Fruit fly (Drosophila melanogaster) whole organism, wandering third instar larva: Measurements from ENCODE around the gene CG12084.

Source experiments
- Abd-B ChIP-seq: fragments of >200 bp; optimal IDR thresholded peaks from 2 replicates; lab custom pipeline; 2017; ENCODE audit warnings: missing biosample characterization, missing genetic modification characterization
- CG32264 ChIP-seq: fragments of 200-800 bp; sonication (Bioruptor generic); optimal IDR thresholded peaks from 2 replicates; lab custom pipeline; 2016; ENCODE audit warnings: missing biosample characterization, missing genetic modification characterization
- CG9705 ChIP-seq: fragments of 200-800 bp; sonication (Bioruptor generic); optimal IDR thresholded peaks from 2 replicates; lab custom pipeline; 2018; ENCODE audit warnings: missing biosample characterization, mild to moderate bottlenecking, missing genetic modification characterization
- CrebA ChIP-seq: fragments of 200-800 bp; sonication (Bioruptor generic); optimal IDR thresholded peaks from 2 replicates; lab custom pipeline; 2016; ENCODE audit warnings: missing biosample characterization, mild to moderate bottlenecking, missing genetic modification characterization, borderline replicate concordance
- Dfd ChIP-seq: fragments of >200 bp; optimal IDR thresholded peaks from 2 replicates; lab custom pipeline; 2017; ENCODE audit warnings: missing biosample characterization, missing genetic modification characterization
- Dif ChIP-seq: fragments of 200-275, 200-300 bp; sonication (Bioruptor generic); optimal IDR thresholded peaks from 2 replicates; lab custom pipeline; 2018; ENCODE audit warnings: missing biosample characterization, missing genetic modification characterization; ENCODE audit not compliant: partially characterized antibody
- GATAd ChIP-seq: sonication (Bioruptor generic); optimal IDR thresholded peaks from 2 replicates; lab custom pipeline; 2016; ENCODE audit warnings: missing biosample characterization, missing genetic modification characterization
- HLH106 ChIP-seq: fragments of 200-800 bp; optimal IDR thresholded peaks from 3 replicates; lab custom pipeline; 2019; ENCODE audit warnings: missing biosample characterization, mild to moderate bottlenecking, missing genetic modification characterization, moderate library complexity
- Hnf4 ChIP-seq: fragments of 200-800 bp; sonication (Bioruptor generic); optimal IDR thresholded peaks from 2 replicates; lab custom pipeline; 2016; ENCODE audit warnings: missing biosample characterization, mild to moderate bottlenecking, missing genetic modification characterization
- Hr78 ChIP-seq: fragments of >200 bp; optimal IDR thresholded peaks from 2 replicates; lab custom pipeline; 2017; ENCODE audit warnings: missing biosample characterization, missing genetic modification characterization
- Hr83 ChIP-seq: fragments of 200-300 bp; sonication (Bioruptor generic); optimal IDR thresholded peaks from 2 replicates; lab custom pipeline; 2016; ENCODE audit warnings: missing biosample characterization, mild to moderate bottlenecking, missing genetic modification characterization, moderate library complexity; ENCODE audit not compliant: poor library complexity, severe bottlenecking
- Jra ChIP-seq: sonication (Bioruptor generic); optimal IDR thresholded peaks from 2 replicates; lab custom pipeline; 2016; ENCODE audit warnings: missing biosample characterization, missing genetic modification characterization
- Mio ChIP-seq: sonication (Bioruptor generic); optimal IDR thresholded peaks from 2 replicates; lab custom pipeline; 2016; ENCODE audit warnings: missing biosample characterization, missing genetic modification characterization
- Myc ChIP-seq: fragments of >200 bp; optimal IDR thresholded peaks from 2 replicates; lab custom pipeline; 2017
- N ChIP-seq: fragments of >200 bp; optimal IDR thresholded peaks from 2 replicates; lab custom pipeline; 2018; ENCODE audit warnings: missing biosample characterization, missing external identifiers, missing genetic modification characterization
- OdsH ChIP-seq: fragments of 200-800 bp; sonication (Bioruptor generic); optimal IDR thresholded peaks from 2 replicates; lab custom pipeline; 2016; ENCODE audit warnings: missing biosample characterization, mild to moderate bottlenecking, missing genetic modification characterization
- Rel ChIP-seq, 2 experiments: fragments of 200-800 bp; sonication (Bioruptor generic) in 1 of 2; optimal IDR thresholded peaks; 2 replicates in 1 of 2; 3 replicates in 1 of 2; lab custom pipeline; 2016 to 2019; ENCODE audit warnings: mild to moderate bottlenecking in 2 of 2, missing biosample characterization in 2 of 2, missing genetic modification characterization in 2 of 2, moderate library complexity in 1 of 2
- Sp1 ChIP-seq: fragments of 200-800 bp; sonication (Bioruptor generic); optimal IDR thresholded peaks from 3 replicates; lab custom pipeline; 2019; ENCODE audit warnings: missing biosample characterization, mild to moderate bottlenecking, missing genetic modification characterization, moderate library complexity
- Vsx2 ChIP-seq: fragments of 200-300, 225-300 bp; sonication (Bioruptor generic); optimal IDR thresholded peaks from 2 replicates; lab custom pipeline; 2018; ENCODE audit warnings: missing biosample characterization, missing genetic modification characterization; ENCODE audit not compliant: partially characterized antibody
- br ChIP-seq: fragments of 200-800 bp; sonication (Bioruptor generic); optimal IDR thresholded peaks from 2 replicates; lab custom pipeline; 2016; ENCODE audit warnings: missing biosample characterization, missing genetic modification characterization
- brk ChIP-seq: fragments of 200-800 bp; sonication (Bioruptor generic); optimal IDR thresholded peaks from 2 replicates; lab custom pipeline; 2016; ENCODE audit warnings: missing biosample characterization, mild to moderate bottlenecking, missing genetic modification characterization
- dl ChIP-seq, 2 experiments: fragments of 175-275, 200-275 bp in 1 of 2; fragments of 200-275 bp in 1 of 2; sonication (Bioruptor generic); optimal IDR thresholded peaks; lab custom pipeline; 2018; ENCODE audit warnings: mild to moderate bottlenecking in 2 of 2, missing biosample characterization in 2 of 2, missing genetic modification characterization in 2 of 2, moderate library complexity in 2 of 2; ENCODE audit not compliant: partially characterized antibody in 2 of 2, insufficient read depth in 1 of 2
- dmrt93B ChIP-seq: fragments of 200-800 bp; sonication (Bioruptor generic); optimal IDR thresholded peaks from 2 replicates; lab custom pipeline; 2018; ENCODE audit warnings: missing biosample characterization, mild to moderate bottlenecking, missing genetic modification characterization
- dsf ChIP-seq: sonication (Bioruptor generic); optimal IDR thresholded peaks from 2 replicates; lab custom pipeline; 2016; ENCODE audit warnings: missing biosample characterization, missing genetic modification characterization, borderline replicate concordance
- ey ChIP-seq: fragments of 200-800 bp; sonication (Bioruptor generic); optimal IDR thresholded peaks from 2 replicates; lab custom pipeline; 2016; ENCODE audit warnings: missing biosample characterization, missing genetic modification characterization
- foxo ChIP-seq, 2 experiments: fragments of 200-800 bp; sonication (Bioruptor generic); optimal IDR thresholded peaks; 2 replicates in 1 of 2; 3 replicates in 1 of 2; lab custom pipeline; 2016 to 2017; ENCODE audit warnings: missing biosample characterization in 2 of 2, missing genetic modification characterization in 2 of 2
- fru ChIP-seq: fragments of 200-800 bp; sonication (Bioruptor generic); optimal IDR thresholded peaks from 3 replicates; lab custom pipeline; 2016; ENCODE audit warnings: missing biosample characterization, mild to moderate bottlenecking, missing genetic modification characterization
- h ChIP-seq: fragments of 200-800 bp; sonication (Bioruptor generic); optimal IDR thresholded peaks from 3 replicates; lab custom pipeline; 2016; ENCODE audit warnings: missing biosample characterization, mild to moderate bottlenecking, missing genetic modification characterization
- jim ChIP-seq: fragments of 175-275, 200-325 bp; sonication (Bioruptor generic); optimal IDR thresholded peaks from 2 replicates; lab custom pipeline; 2016; ENCODE audit warnings: missing biosample characterization, mild to moderate bottlenecking, missing genetic modification characterization
- lola ChIP-seq: fragments of >200 bp; optimal IDR thresholded peaks from 2 replicates; lab custom pipeline; 2017; ENCODE audit warnings: missing biosample characterization, missing genetic modification characterization
- pan ChIP-seq: fragments of >200 bp; optimal IDR thresholded peaks from 2 replicates; lab custom pipeline; 2017
- psq ChIP-seq: fragments of 200-800 bp; sonication (Bioruptor generic); optimal IDR thresholded peaks from 3 replicates; lab custom pipeline; 2017; ENCODE audit warnings: missing biosample characterization, mild to moderate bottlenecking, missing genetic modification characterization, moderate library complexity
- rgr ChIP-seq: fragments of 200-800 bp; sonication (Bioruptor generic); optimal IDR thresholded peaks from 3 replicates; lab custom pipeline; 2016; ENCODE audit warnings: missing biosample characterization, mild to moderate bottlenecking, missing genetic modification characterization
- sage ChIP-seq: fragments of 200-800 bp; sonication (Bioruptor generic); optimal IDR thresholded peaks from 2 replicates; lab custom pipeline; 2016; ENCODE audit warnings: missing biosample characterization, mild to moderate bottlenecking, missing genetic modification characterization
- sv ChIP-seq: fragments of 200-800 bp; sonication (Bioruptor generic); optimal IDR thresholded peaks from 3 replicates; lab custom pipeline; 2016; ENCODE audit warnings: missing biosample characterization, missing genetic modification characterization
- tai ChIP-seq: sonication (Bioruptor generic); optimal IDR thresholded peaks from 2 replicates; lab custom pipeline; 2016; ENCODE audit warnings: missing biosample characterization, missing genetic modification characterization
- usp ChIP-seq: fragments of >200 bp; optimal IDR thresholded peaks from 2 replicates; lab custom pipeline; 2017; ENCODE audit warnings: missing biosample characterization, missing genetic modification characterization
- woc ChIP-seq: sonication (Bioruptor generic); optimal IDR thresholded peaks from 2 replicates; lab custom pipeline; 2016; ENCODE audit warnings: missing biosample characterization, mild to moderate bottlenecking, missing genetic modification characterization

The CG12084 gene

dm6 chr3L:1516631-1517273 lies 20.3 kb upstream of the CG12084 start, which contains the start of gene cue:
TSS of gene cue (minus strand) at chr3L:1517271.
- TF ChIP-seq N (no peak), Abd-B (GFP tag; lab: Kevin White, UChicago) (no peak), h (GFP tag; lab: Kevin White, UChicago) (peak; percentile 29)

dm6 chr3L:1515820-1516540 lies 19.5 kb upstream of the CG12084 start:
- TF ChIP-seq Dfd (GFP tag; lab: Kevin White, UChicago) (no peak), Hr78 (GFP tag; lab: Kevin White, UChicago) (no peak), brk (GFP tag; lab: Kevin White, UChicago) (no peak), Abd-B (GFP tag; lab: Kevin White, UChicago) (no peak), CrebA (GFP tag; lab: Kevin White, UChicago) (no peak), woc (peak; percentile 37), Hnf4 (GFP tag; lab: Kevin White, UChicago) (peak; percentile 50), foxo (GFP tag; optimal IDR thresholded peaks at IDR 0.05; lab: Kevin White, UChicago) (peak in 1 of 2 experiments; percentile 75), usp (GFP tag; lab: Kevin White, UChicago) (no peak), N (no peak), HLH106 (peak; percentile 66), Myc (no peak), sage (no peak), Rel (GFP tag; optimal IDR thresholded peaks at IDR 0.05; lab: Kevin White, UChicago) (no peak), Rel (tag; optimal IDR thresholded peaks at IDR 0.05; lab: Kevin White, UChicago) (no peak), sv (GFP tag; lab: Kevin White, UChicago) (peak; percentile 35), Dif (GFP tag; lab: Kevin White, UChicago) (no peak), br (peak; percentile 46), Vsx2 (GFP tag; lab: Kevin White, UChicago) (no peak), fru (peak; percentile 72), Mio (no peak), dsf (GFP tag; lab: Kevin White, UChicago) (no peak), lola (no peak), dl (GFP tag; optimal IDR thresholded peaks at IDR 0.05; lab: Kevin White, UChicago; ENCODE audit: insufficient read depth in 1 of 2, partially characterized antibody in 2 of 2) (no peak), dmrt93B (GFP tag; lab: Kevin White, UChicago) (peak; percentile 55), jim (no peak), Jra (GFP tag; lab: Kevin White, UChicago) (no peak), Sp1 (GFP tag; lab: Kevin White, UChicago) (peak; percentile 56), CG32264 (GFP tag; lab: Kevin White, UChicago) (no peak), psq (GFP tag; lab: Kevin White, UChicago) (peak; percentile 52), pan (lab: Kevin White, UChicago) (no peak), ey (GFP tag; lab: Kevin White, UChicago) (peak; percentile 78), GATAd (GFP tag; lab: Kevin White, UChicago) (no peak), Hr83 (GFP tag; lab: Kevin White, UChicago) (no peak), CG9705 (peak; percentile 5), h (GFP tag; lab: Kevin White, UChicago) (no peak), OdsH (GFP tag; lab: Kevin White, UChicago) (peak; percentile 70), rgr (GFP tag; lab: Kevin White, UChicago) (peak; percentile 71), tai (GFP tag; lab: Kevin White, UChicago) (no peak)
